Fruit fly (Drosophila melanogaster) whole organism, embryonic: ENCODE measurements around the gene meigo.

Source experiments
- Abd-B ChIP-seq: fragments of 200-800 bp; sonication (Bioruptor generic); optimal IDR thresholded peaks from 2 replicates; lab custom pipeline; 2018; ENCODE audit warnings: missing biosample characterization, mild to moderate bottlenecking, missing genetic modification characterization, moderate library complexity
- Bgb ChIP-seq: fragments of 200-800 bp; sonication (Bioruptor generic); IDR thresholded peaks from 2 replicates; pipeline ENCODE4 v1.3.6; 2022; ENCODE audit warnings: missing biosample characterization, missing genetic modification characterization; ENCODE audit not compliant: partially characterized antibody
- CG1024 ChIP-seq: fragments of 200-800 bp; sonication (Bioruptor generic); IDR thresholded peaks from 2 replicates; pipeline ENCODE4 v1.3.6; 2022; ENCODE audit warnings: missing biosample characterization, missing genetic modification characterization
- CG11504 ChIP-seq: fragments of 200-800 bp; sonication (Bioruptor generic); optimal IDR thresholded peaks from 3 replicates; lab custom pipeline; 2019; ENCODE audit warnings: missing biosample characterization, mild to moderate bottlenecking, missing genetic modification characterization, moderate library complexity
- CG12769 ChIP-seq: fragments of 200-800 bp; sonication (Bioruptor generic); optimal IDR thresholded peaks from 2 replicates; lab custom pipeline; 2019; ENCODE audit warnings: missing biosample characterization, mild to moderate bottlenecking, missing genetic modification characterization, moderate library complexity
- CG17186 ChIP-seq: fragments of 200-800 bp; sonication (Bioruptor generic); optimal IDR thresholded peaks from 3 replicates; lab custom pipeline; 2017; ENCODE audit warnings: missing biosample characterization, missing genetic modification reagents, missing genetic modification characterization
- CG17361 ChIP-seq: fragments of 200-800 bp; sonication (Bioruptor generic); IDR thresholded peaks from 3 replicates; pipeline ENCODE4 v1.3.6; 2022; ENCODE audit warnings: missing biosample characterization, missing genetic modification characterization
- CG18764 ChIP-seq: fragments of 200-800 bp; sonication (Bioruptor generic); optimal IDR thresholded peaks from 3 replicates; lab custom pipeline; 2016; ENCODE audit warnings: missing biosample characterization, missing genetic modification characterization
- CG2120 ChIP-seq: fragments of 200-800 bp; sonication (Bioruptor generic); optimal IDR thresholded peaks from 3 replicates; lab custom pipeline; 2016; ENCODE audit warnings: missing biosample characterization, missing genetic modification characterization
- CG33213 ChIP-seq: fragments of 200-800 bp; sonication (Bioruptor generic); optimal IDR thresholded peaks from 3 replicates; lab custom pipeline; 2016; ENCODE audit warnings: missing biosample characterization, missing genetic modification characterization
- CG34224 ChIP-seq: fragments of 200-800 bp; sonication (Bioruptor generic); IDR thresholded peaks from 3 replicates; pipeline ENCODE4 v1.3.6; 2022; ENCODE audit warnings: missing biosample characterization, missing genetic modification characterization; ENCODE audit not compliant: partially characterized antibody
- CG3847 ChIP-seq: fragments of 200-800 bp; sonication (Bioruptor generic); IDR thresholded peaks from 2 replicates; pipeline ENCODE4 v1.3.6; 2022; ENCODE audit warnings: missing biosample characterization, missing genetic modification characterization
- CG3995 ChIP-seq: fragments of 200-800 bp; sonication (Bioruptor generic); optimal IDR thresholded peaks from 3 replicates; lab custom pipeline; 2016; ENCODE audit warnings: missing biosample characterization, missing genetic modification characterization
- CG42726 ChIP-seq: fragments of 200-800 bp; sonication (Bioruptor generic); IDR thresholded peaks from 2 replicates; pipeline ENCODE4 v1.3.6; 2022; ENCODE audit warnings: missing biosample characterization, missing genetic modification characterization; ENCODE audit not compliant: partially characterized antibody
- CG4617 ChIP-seq: fragments of 200-800 bp; sonication (Bioruptor generic); optimal IDR thresholded peaks from 3 replicates; lab custom pipeline; 2016; ENCODE audit warnings: missing biosample characterization, missing genetic modification characterization, borderline replicate concordance
- CG7839 ChIP-seq: fragments of 200-800 bp; sonication (Bioruptor generic); optimal IDR thresholded peaks from 3 replicates; lab custom pipeline; 2018; ENCODE audit warnings: missing biosample characterization, mild to moderate bottlenecking, missing genetic modification characterization, moderate library complexity
- CG7928 ChIP-seq: fragments of 200-800 bp; sonication (Bioruptor generic); optimal IDR thresholded peaks from 2 replicates; lab custom pipeline; 2017; ENCODE audit warnings: missing biosample characterization, mild to moderate bottlenecking, missing genetic modification characterization
- CG8089 ChIP-seq: fragments of 200-800 bp; sonication (Bioruptor generic); optimal IDR thresholded peaks from 3 replicates; lab custom pipeline; 2016; ENCODE audit warnings: missing biosample characterization, missing genetic modification characterization
- CG8290 ChIP-seq, 3 experiments: fragments of 200-800 bp; sonication (Bioruptor generic); optimal IDR thresholded peaks; 2 replicates each; lab custom pipeline; 2016 to 2019; ENCODE audit warnings: missing biosample characterization in 3 of 3, missing genetic modification characterization in 3 of 3, mild to moderate bottlenecking in 2 of 3, moderate library complexity in 1 of 3
- CG9817 ChIP-seq: fragments of 200-800 bp; sonication (Bioruptor generic); optimal IDR thresholded peaks from 2 replicates; lab custom pipeline; 2018; ENCODE audit warnings: missing biosample characterization, mild to moderate bottlenecking, missing genetic modification characterization, moderate library complexity
- CHES-1-like ChIP-seq: fragments of 200-800 bp; sonication (Bioruptor generic); optimal IDR thresholded peaks from 2 replicates; lab custom pipeline; 2016; ENCODE audit warnings: missing biosample characterization, missing genetic modification characterization
- CTCF ChIP-seq: fragments of 200-800 bp; sonication (Bioruptor generic); optimal IDR thresholded peaks from 2 replicates; lab custom pipeline; 2017; ENCODE audit warnings: missing biosample characterization, mild to moderate bottlenecking, missing genetic modification characterization, moderate library complexity
- CoRest ChIP-seq: fragments of 200-800 bp; sonication (Bioruptor generic); optimal IDR thresholded peaks from 3 replicates; lab custom pipeline; 2018; ENCODE audit warnings: missing biosample characterization, mild to moderate bottlenecking, missing genetic modification characterization, moderate library complexity
- Dip3 ChIP-seq: fragments of 200-800 bp; sonication (Bioruptor generic); optimal IDR thresholded peaks from 3 replicates; lab custom pipeline; 2016; ENCODE audit warnings: missing biosample characterization, missing genetic modification characterization
- Dp ChIP-seq: fragments of 200-800 bp; sonication (Bioruptor generic); optimal IDR thresholded peaks from 2 replicates; lab custom pipeline; 2018; ENCODE audit warnings: missing biosample characterization, mild to moderate bottlenecking, missing genetic modification characterization, moderate library complexity
- E2f2 ChIP-seq: fragments of 200-800 bp; sonication (Bioruptor generic); IDR thresholded peaks from 2 replicates; pipeline ENCODE4 v1.3.6; 2022; ENCODE audit warnings: missing biosample characterization, missing genetic modification characterization
- Ets65A ChIP-seq: fragments of 200-800 bp; sonication (Bioruptor generic); peaks from one replicate; lab custom pipeline; 2016; ENCODE audit warnings: missing biosample characterization, missing genetic modification characterization
- Ets97D ChIP-seq: fragments of 200-800 bp; sonication (Bioruptor generic); optimal IDR thresholded peaks from 3 replicates; lab custom pipeline; 2016; ENCODE audit warnings: missing biosample characterization, missing genetic modification characterization
- Hr78 ChIP-seq, 2 experiments: fragments of 200-800 bp in 1 of 2; fragments of >200 bp in 1 of 2; sonication (Bioruptor generic) in 1 of 2; optimal IDR thresholded peaks; 2 replicates each; lab custom pipeline; 2017 to 2019; ENCODE audit warnings: missing biosample characterization in 2 of 2, missing genetic modification characterization in 2 of 2, mild to moderate bottlenecking in 1 of 2, moderate library complexity in 1 of 2
- MBD-R2 ChIP-seq: fragments of 200-800 bp; sonication (Bioruptor generic); IDR thresholded peaks from 2 replicates; pipeline ENCODE4 v1.3.6; 2022; ENCODE audit warnings: missing biosample characterization, missing genetic modification characterization
- Med ChIP-seq: fragments of 200-800 bp; sonication (Bioruptor generic); peaks from one replicate; lab custom pipeline; 2016; ENCODE audit warnings: missing biosample characterization, missing genetic modification characterization, mild to moderate bottlenecking, inconsistent platforms, moderate library complexity
- NC2β ChIP-seq: fragments of 200-800 bp; sonication (Bioruptor generic); optimal IDR thresholded peaks from 2 replicates; lab custom pipeline; 2016; ENCODE audit warnings: missing biosample characterization, missing genetic modification characterization
- Scr ChIP-seq: fragments of 200-800 bp; sonication (Bioruptor generic); IDR thresholded peaks from 2 replicates; pipeline ENCODE4 v1.3.6; 2022; ENCODE audit warnings: missing biosample characterization, missing genetic modification characterization; ENCODE audit not compliant: partially characterized antibody
- Side ChIP-seq: fragments of 200-800 bp; sonication (Bioruptor generic); optimal IDR thresholded peaks from 2 replicates; lab custom pipeline; 2016; ENCODE audit warnings: missing biosample characterization, missing genetic modification characterization
- Sin3A ChIP-seq: fragments of >200 bp; optimal IDR thresholded peaks from 2 replicates; lab custom pipeline; 2018
- Sry-δ ChIP-seq: fragments of 200-800 bp; sonication (Bioruptor generic); optimal IDR thresholded peaks from 2 replicates; lab custom pipeline; 2016; ENCODE audit warnings: missing biosample characterization, missing genetic modification characterization
- Xrp1 ChIP-seq: fragments of 200-800 bp; sonication (Bioruptor generic); IDR thresholded peaks from 2 replicates; pipeline ENCODE4 v1.3.6; 2022; ENCODE audit warnings: missing biosample characterization, missing genetic modification characterization
- ac ChIP-seq: fragments of 200-800 bp; sonication (Bioruptor generic); optimal IDR thresholded peaks from 3 replicates; lab custom pipeline; 2017; ENCODE audit warnings: missing biosample characterization, mild to moderate bottlenecking, missing genetic modification characterization
- ato ChIP-seq: fragments of 200-800 bp; sonication (Bioruptor generic); IDR thresholded peaks from 2 replicates; pipeline ENCODE4 v1.3.6; 2022; ENCODE audit warnings: missing biosample characterization, missing genetic modification characterization; ENCODE audit not compliant: partially characterized antibody
- bab2 ChIP-seq: fragments of 200-800 bp; sonication (Bioruptor generic); optimal IDR thresholded peaks from 2 replicates; lab custom pipeline; 2016; ENCODE audit warnings: missing biosample characterization, missing genetic modification characterization
- dimm ChIP-seq: fragments of 200-800 bp; sonication (Bioruptor generic); IDR thresholded peaks from 2 replicates; pipeline ENCODE4 v1.3.6; 2022; ENCODE audit warnings: missing biosample characterization, missing genetic modification characterization
- hkb ChIP-seq, 2 experiments: fragments of 200-800 bp in 1 of 2; fragments of >200 bp in 1 of 2; sonication (Bioruptor generic) in 1 of 2; IDR thresholded peaks in 1 of 2; optimal IDR thresholded peaks in 1 of 2; 2 replicates each; pipeline versions ENCODE4 v1.3.6 to Lab custom; 2017 to 2022; ENCODE audit warnings: missing biosample characterization in 1 of 2, missing genetic modification characterization in 1 of 2
- jumu ChIP-seq: fragments of 200-800 bp; sonication (Bioruptor generic); optimal IDR thresholded peaks from 3 replicates; lab custom pipeline; 2016; ENCODE audit warnings: missing biosample characterization, missing genetic modification characterization
- knrl ChIP-seq: fragments of 200-800 bp; sonication (Bioruptor generic); IDR thresholded peaks from 3 replicates; pipeline ENCODE4 v1.3.6; 2022; ENCODE audit warnings: missing biosample characterization, missing genetic modification characterization; ENCODE audit not compliant: partially characterized antibody
- nmo ChIP-seq: fragments of 200-800 bp; sonication (Bioruptor generic); optimal IDR thresholded peaks from 2 replicates; lab custom pipeline; 2018; ENCODE audit warnings: missing biosample characterization, mild to moderate bottlenecking, missing genetic modification characterization, moderate library complexity
- pzg ChIP-seq: fragments of 200-800 bp; sonication (Bioruptor generic); optimal IDR thresholded peaks from 3 replicates; lab custom pipeline; 2018; ENCODE audit warnings: missing biosample characterization, mild to moderate bottlenecking, missing genetic modification characterization, moderate library complexity
- slbo ChIP-seq: fragments of 200-800 bp; sonication (Bioruptor generic); IDR thresholded peaks from 2 replicates; pipeline ENCODE4 v1.3.6; 2022; ENCODE audit warnings: missing biosample characterization, missing genetic modification characterization
- sna ChIP-seq: fragments of 200-800 bp; sonication (Bioruptor generic); IDR thresholded peaks from 2 replicates; pipeline ENCODE4 v1.3.6; 2022; ENCODE audit warnings: missing biosample characterization, missing genetic modification characterization; ENCODE audit not compliant: partially characterized antibody
- zen2 ChIP-seq: fragments of 200-800 bp; sonication (Bioruptor generic); IDR thresholded peaks from 3 replicates; pipeline ENCODE4 v1.3.6; 2022; ENCODE audit warnings: missing biosample characterization, missing genetic modification characterization; ENCODE audit not compliant: partially characterized antibody

The meigo gene

dm6 chr3R:21155931-21156488, 17.9 kb downstream of the meigo start:
- TF ChIP-seq CG18764 (no peak), CG3847 (GFP tag; lab: Robert Waterston, UW) (peak; percentile 70), Dp (GFP tag; lab: Kevin White, UChicago) (peak; percentile 98), Scr (GFP tag; lab: Robert Waterston, UW) (peak; percentile 52), ato (GFP tag; lab: Robert Waterston, UW) (peak; percentile 68), CG9817 (tag; lab: Kevin White, UChicago) (no peak), CG7839 (tag; lab: Kevin White, UChicago) (peak; percentile 7), Med (GFP tag; lab: Kevin White, UChicago) (peak; percentile 82), Ets97D (GFP tag; lab: Kevin White, UChicago) (peak; percentile 83), CG1024 (GFP tag; lab: Robert Waterston, UW) (no peak), Xrp1 (0 out of 2 replicates have a peak, but pooled peaks have one; percentile 7), knrl (GFP tag; lab: Robert Waterston, UW) (peak; percentile 61; the same call in 2 of the 3 replicates), Hr78 (GFP tag; optimal IDR thresholded peaks at IDR 0.05; lab: Kevin White, UChicago) (no peak), Abd-B (GFP tag; lab: Kevin White, UChicago) (peak; percentile 24), CG12769 (no peak), CG4617 (peak; percentile 48), Ets65A (peak; percentile 25), CHES-1-like (GFP tag; lab: Kevin White, UChicago) (no peak), CG8089 (GFP tag; lab: Kevin White, UChicago) (no peak), slbo (GFP tag; lab: Robert Waterston, UW) (0 out of 2 replicates have a peak, but pooled peaks have one; percentile 9), CG17186 (peak; percentile 39), CG42726 (peak; percentile 55), Sry-δ (GFP tag; lab: Kevin White, UChicago) (peak; percentile 78), CG3995 (GFP tag; lab: Kevin White, UChicago) (no peak), CTCF (GFP tag; lab: Kevin White, UChicago) (peak; percentile 27), CG2120 (GFP tag; lab: Kevin White, UChicago) (peak; percentile 45), CG8290 (GFP tag; optimal IDR thresholded peaks at IDR 0.05; lab: Kevin White, UChicago) (no peak), CG8290 (tag; optimal IDR thresholded peaks at IDR 0.05; lab: Kevin White, UChicago) (peak in 1 of 2 experiments; percentile 29), CG7928 (no peak), NC2β (GFP tag; lab: Kevin White, UChicago) (peak; percentile 3), Side (GFP tag; lab: Kevin White, UChicago) (peak; percentile 1), pzg (GFP tag; lab: Kevin White, UChicago) (peak; percentile 85), nmo (GFP tag; lab: Kevin White, UChicago) (peak; percentile 62), dimm (no peak), CG11504 (tag; lab: Kevin White, UChicago) (peak; percentile 26), CG17361 (0 out of 3 replicates have a peak, but pooled peaks have one; percentile 25), Sin3A (lab: Kevin White, UChicago) (peak; percentile 95), CG33213 (GFP tag; lab: Kevin White, UChicago) (peak; percentile 82), CG34224 (GFP tag; lab: Robert Waterston, UW) (peak; percentile 67), jumu (GFP tag; lab: Kevin White, UChicago) (peak; percentile 19), ac (GFP tag; lab: Kevin White, UChicago) (no peak), E2f2 (GFP tag; lab: Robert Waterston, UW) (peak; percentile 98), MBD-R2 (GFP tag; lab: Robert Waterston, UW) (0 out of 2 replicates have a peak, but pooled peaks have one; percentile 13), zen2 (GFP tag; lab: Robert Waterston, UW) (peak; percentile 39; the same call in 1 of the 3 replicates), Dip3 (GFP tag; lab: Kevin White, UChicago) (peak; percentile 36), Bgb (peak; percentile 49), bab2 (GFP tag; lab: Kevin White, UChicago) (no peak), hkb (optimal IDR thresholded peaks at IDR 0.05; lab: Kevin White, UChicago) (peak; percentile 66), hkb (GFP tag; IDR thresholded peaks at IDR 0.05; lab: Robert Waterston, UW) (no peak), CoRest (tag; lab: Kevin White, UChicago) (peak; percentile 63), sna (GFP tag; lab: Robert Waterston, UW) (peak; percentile 71)
